Worm (Caenorhabditis elegans) whole organism, young adult: ENCODE measurements around the gene C55A6.1.

ENCODE experiments used
- Y56A3A.18 ChIP-seq: fragments of 200-800 bp; sonication (Bioruptor generic); IDR thresholded peaks from 2 replicates; pipeline ENCODE4 v1.3.6; 2022; ENCODE audit warnings: missing genetic modification reagents, missing genetic modification characterization, missing compliant biosample characterization
- cebp-1 ChIP-seq, 2 experiments: fragments of 200-800 bp in 1 of 2; sonication (Bioruptor generic) in 1 of 2; sonication (generic microtip) in 1 of 2; IDR thresholded peaks in 1 of 2; optimal IDR thresholded peaks in 1 of 2; 2 replicates each; pipeline versions ENCODE4 v1.3.6 to Lab custom; 2017 to 2022; ENCODE audit warnings: missing compliant biosample characterization in 2 of 2, missing genetic modification characterization in 2 of 2, mild to moderate bottlenecking in 1 of 2, missing genetic modification reagents in 1 of 2, moderate library complexity in 1 of 2
- ceh-79 ChIP-seq: sonication (generic microtip); optimal IDR thresholded peaks from 2 replicates; lab custom pipeline; 2017; ENCODE audit warnings: mild to moderate bottlenecking, missing genetic modification characterization, missing compliant biosample characterization
- hmg-1.2 ChIP-seq: fragments of 200-800 bp; sonication (Bioruptor generic); IDR thresholded peaks from 2 replicates; pipeline ENCODE4 v1.3.6; 2022; ENCODE audit warnings: missing genetic modification reagents, missing genetic modification characterization, missing compliant biosample characterization
- nfyb-1 ChIP-seq: fragments of 200-800 bp; sonication (Bioruptor generic); IDR thresholded peaks from 2 replicates; pipeline ENCODE4 v1.3.6; 2022; ENCODE audit warnings: missing genetic modification reagents, missing genetic modification characterization, missing compliant biosample characterization
- pha-4 ChIP-seq: fragments of 150-350 bp; sonication (generic microtip); optimal IDR thresholded peaks from 2 replicates; lab custom pipeline; 2014; ENCODE audit warnings: missing biosample characterization, missing genetic modification reagents, missing genetic modification characterization
- unc-130 ChIP-seq: sonication (generic microtip); optimal IDR thresholded peaks from 2 replicates; lab custom pipeline; 2016; ENCODE audit warnings: missing genetic modification reagents, missing genetic modification characterization, missing compliant biosample characterization
- unc-62 ChIP-seq: fragments of 150-350 bp; optimal IDR thresholded peaks from 2 replicates; lab custom pipeline; 2014; ENCODE audit warnings: missing biosample characterization, missing genetic modification reagents, missing genetic modification characterization

- no peak for TF ChIP-seq pha-4 (tag; lab: Kevin White, UChicago)
- TF ChIP-seq unc-62 (GFP tag; lab: Kevin White, UChicago): no peak
- TF ChIP-seq ceh-79 (tag; lab: Kevin White, UChicago): no peak
- TF ChIP-seq hmg-1.2 (GFP tag; lab: Robert Waterston, UW): no peak
- TF ChIP-seq Y56A3A.18 (GFP tag; lab: Robert Waterston, UW): no peak
- TF ChIP-seq unc-130 (GFP tag; lab: Kevin White, UChicago): no peak
- no peak for TF ChIP-seq cebp-1 (GFP tag; IDR thresholded peaks at IDR 0.05; lab: Robert Waterston, UW)
- no peak for TF ChIP-seq cebp-1 (tag; optimal IDR thresholded peaks at IDR 0.05; lab: Kevin White, UChicago)
- no peak for TF ChIP-seq nfyb-1 (GFP tag; lab: Robert Waterston, UW)
These were observed 10.4 kb upstream of the C55A6.1 start for ce11 chrV:11515145-11515544.
